Fruit fly (Drosophila melanogaster): ENCODE measurements around the gene Ncoa6.

Ncoa6 gene

dm6 chr2L:5326414-5327265 lies at the start of gene Ncoa6, which contains the start of gene cype:
TSS of gene Ncoa6 (minus strand) at chr2L:5326683.
TSS of gene cype (plus strand) at chr2L:5327227.
- no peak for TF ChIP-seq Dll (optimal IDR thresholded peaks at IDR 0.05)
- TF ChIP-seq psq (optimal IDR thresholded peaks at IDR 0.05): no peak
- TF ChIP-seq pan (optimal IDR thresholded peaks at IDR 0.05): no peak
- no peak for TF ChIP-seq EcR (GFP tag; optimal IDR thresholded peaks at IDR 0.05)

dm6 chr2L:5374989-5375388 lies 48.5 kb upstream of the Ncoa6 start:
- no peak for TF ChIP-seq EcR (GFP tag; optimal IDR thresholded peaks at IDR 0.05)

- no peak for TF ChIP-seq CG8478 (optimal IDR thresholded peaks at IDR 0.05)
- no peak for TF ChIP-seq psq (optimal IDR thresholded peaks at IDR 0.05)
- TF ChIP-seq EcR (GFP tag; optimal IDR thresholded peaks at IDR 0.05): no peak
- no peak for TF ChIP-seq Dll (optimal IDR thresholded peaks at IDR 0.05)
- TF ChIP-seq pan (optimal IDR thresholded peaks at IDR 0.05): no peak
- TF ChIP-seq usp (GFP tag; optimal IDR thresholded peaks at IDR 0.05): no peak
Measured at dm6 chr2L:5374216-5374615, 47.7 kb upstream of the Ncoa6 start.

DNA sequence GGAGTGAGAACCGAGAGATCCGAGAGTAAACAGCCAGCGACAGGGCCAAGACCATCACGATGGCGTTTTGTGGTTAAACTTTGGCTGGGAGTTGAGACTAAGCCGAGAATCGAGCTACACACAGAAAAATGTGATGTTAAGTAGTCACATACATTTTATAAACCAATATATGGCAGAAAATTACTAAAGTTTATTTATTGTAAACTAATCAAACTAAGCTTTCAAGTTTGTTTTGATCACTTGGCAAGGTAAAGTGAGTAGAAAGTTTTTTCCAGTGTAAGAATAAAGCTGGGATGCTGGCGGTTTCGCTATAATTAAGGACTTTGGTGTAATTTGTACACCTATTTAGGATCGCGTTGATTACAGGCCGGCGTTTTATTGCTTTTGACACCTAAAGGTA lies 46.1 kb upstream of the Ncoa6 start:
- no peak for TF ChIP-seq usp (GFP tag; optimal IDR thresholded peaks at IDR 0.05)
- no peak for TF ChIP-seq psq (optimal IDR thresholded peaks at IDR 0.05)
- no peak for TF ChIP-seq EcR (GFP tag; optimal IDR thresholded peaks at IDR 0.05)
- TF ChIP-seq Dll (optimal IDR thresholded peaks at IDR 0.05): no peak
- TF ChIP-seq CG8478 (optimal IDR thresholded peaks at IDR 0.05): no peak
- TF ChIP-seq pan (optimal IDR thresholded peaks at IDR 0.05): no peak

DNA sequence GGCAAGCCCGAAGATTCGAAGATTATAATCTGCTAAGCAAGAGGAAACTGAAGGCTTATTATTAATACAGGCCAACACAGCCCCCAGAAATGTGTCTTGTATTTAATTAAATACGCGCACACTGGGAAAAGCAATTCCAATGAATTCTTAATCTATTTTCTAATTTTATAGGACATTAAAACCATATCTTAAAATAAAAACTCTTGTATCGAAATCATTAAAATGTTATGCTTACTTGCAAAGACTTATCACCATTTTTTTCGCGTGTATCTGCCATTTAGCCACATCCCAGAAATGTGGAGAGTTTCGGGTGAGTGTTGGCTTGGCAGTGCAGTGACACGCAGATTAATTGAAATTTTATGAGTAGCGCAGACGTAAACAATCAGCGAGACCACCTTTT lies 41.5 kb upstream of the Ncoa6 start:
- TF ChIP-seq CG8478 (optimal IDR thresholded peaks at IDR 0.05) (no peak), pan (optimal IDR thresholded peaks at IDR 0.05) (no peak), EcR (GFP tag; optimal IDR thresholded peaks at IDR 0.05) (no peak), usp (GFP tag; optimal IDR thresholded peaks at IDR 0.05) (no peak), psq (optimal IDR thresholded peaks at IDR 0.05) (no peak)

DNA sequence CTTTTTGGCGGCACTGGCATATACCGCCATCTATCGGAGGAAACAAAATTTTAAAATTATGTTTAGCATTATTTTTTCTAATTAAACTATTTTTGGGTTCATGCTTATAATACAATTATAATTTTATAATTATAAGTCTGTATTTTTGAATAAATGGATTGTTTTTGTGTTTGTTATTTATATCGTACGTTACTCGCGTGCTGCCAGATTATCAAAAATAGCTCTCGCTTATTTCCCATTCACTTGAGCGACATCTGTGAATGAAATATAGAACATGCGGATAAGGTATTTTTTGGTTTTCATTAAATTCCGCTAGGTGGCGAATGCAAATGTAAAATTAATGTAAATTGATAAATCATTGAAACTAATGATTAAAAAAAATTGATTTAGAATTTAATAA lies 39.4 kb upstream of the Ncoa6 start:
- TF ChIP-seq Dll (optimal IDR thresholded peaks at IDR 0.05): no peak
- TF ChIP-seq CG8478 (optimal IDR thresholded peaks at IDR 0.05): no peak
- TF ChIP-seq psq (optimal IDR thresholded peaks at IDR 0.05): no peak
- no peak for TF ChIP-seq pan (optimal IDR thresholded peaks at IDR 0.05)
- TF ChIP-seq EcR (GFP tag; optimal IDR thresholded peaks at IDR 0.05): no peak
- TF ChIP-seq usp (GFP tag; optimal IDR thresholded peaks at IDR 0.05): no peak

DNA sequence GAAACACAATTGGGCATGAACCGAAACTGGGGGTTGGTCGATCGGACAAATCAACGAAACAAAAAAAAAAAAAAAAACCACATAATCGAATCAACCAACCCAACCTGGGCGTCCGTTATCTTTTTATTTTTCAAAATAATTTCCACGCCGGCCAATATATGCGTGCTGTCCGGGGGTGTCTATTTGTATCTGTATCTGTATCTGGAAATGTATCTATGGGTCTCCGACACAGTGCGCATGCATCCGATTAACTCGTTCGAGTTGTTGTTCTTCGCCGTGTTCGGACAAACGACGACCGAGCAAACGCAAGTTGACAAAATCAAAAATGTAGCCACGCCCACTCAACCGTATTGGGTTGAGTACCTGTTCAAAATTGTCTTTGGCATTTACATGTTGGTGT lies 35.9 kb upstream of the Ncoa6 start:
- no peak for TF ChIP-seq pan (optimal IDR thresholded peaks at IDR 0.05)

DNA sequence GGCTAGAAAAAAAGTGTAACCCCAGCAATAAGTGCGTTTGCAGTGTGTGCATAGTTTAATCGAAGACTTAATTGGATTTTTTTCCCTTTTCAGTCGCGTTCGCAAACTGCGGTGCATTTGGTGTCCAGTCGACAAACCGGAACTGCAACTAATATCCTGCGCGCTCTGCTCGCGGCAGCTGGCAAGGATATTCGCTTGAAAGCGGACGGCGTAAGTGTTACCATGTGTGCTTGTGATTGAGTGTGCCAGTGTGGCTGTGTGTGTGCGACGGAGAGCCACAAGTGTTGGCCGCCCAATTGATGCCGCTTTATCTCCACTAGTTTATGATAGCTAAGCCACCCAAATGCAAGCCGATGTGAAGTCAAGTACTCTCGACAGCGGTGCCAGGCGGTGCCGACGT lies 27.0 kb upstream of the Ncoa6 start:
- no peak for TF ChIP-seq psq (optimal IDR thresholded peaks at IDR 0.05)
- no peak for TF ChIP-seq usp (GFP tag; optimal IDR thresholded peaks at IDR 0.05)
- no peak for TF ChIP-seq Dll (optimal IDR thresholded peaks at IDR 0.05)
- TF ChIP-seq CG8478 (optimal IDR thresholded peaks at IDR 0.05): no peak
- TF ChIP-seq EcR (GFP tag; optimal IDR thresholded peaks at IDR 0.05): no peak
- no peak for TF ChIP-seq pan (optimal IDR thresholded peaks at IDR 0.05)

dm6 chr2L:5348591-5348990 lies 22.1 kb upstream of the Ncoa6 start:
- TF ChIP-seq CG8478 (optimal IDR thresholded peaks at IDR 0.05) (no peak), EcR (GFP tag; optimal IDR thresholded peaks at IDR 0.05) (no peak), usp (GFP tag; optimal IDR thresholded peaks at IDR 0.05) (no peak), psq (optimal IDR thresholded peaks at IDR 0.05) (no peak), Dll (optimal IDR thresholded peaks at IDR 0.05) (no peak), pan (optimal IDR thresholded peaks at IDR 0.05) (no peak)

DNA sequence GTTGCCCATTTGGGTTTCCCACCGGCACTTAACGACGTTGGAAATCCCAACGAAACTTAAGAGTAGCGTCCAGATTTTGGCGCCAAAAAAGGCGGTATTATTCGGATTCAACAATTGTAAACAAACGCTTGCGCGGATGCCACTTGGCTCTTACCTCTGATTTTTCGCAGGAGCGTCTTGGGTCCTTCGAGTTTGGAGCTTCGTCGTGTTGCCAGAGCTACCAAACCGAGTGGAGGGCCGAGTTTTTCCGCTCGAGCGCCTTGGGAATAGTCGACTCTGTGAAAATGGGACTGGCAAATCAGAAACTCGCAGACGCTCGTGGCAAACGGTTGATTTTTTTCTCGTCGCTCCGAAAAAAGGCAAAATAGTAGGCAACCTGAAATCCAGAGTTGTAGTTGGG lies 19.4 kb upstream of the Ncoa6 start, which contains the start of gene nompC:
nompC (plus strand) TSS at position 301 of the 400 bp plus-strand sequence.
- TF ChIP-seq EcR (GFP tag; optimal IDR thresholded peaks at IDR 0.05): no peak

dm6 chr2L:5342119-5342817 lies 15.8 kb upstream of the Ncoa6 start, which contains the start of gene Acsf2:
TSS of gene Acsf2 (minus strand) at chr2L:5342234.
- TF ChIP-seq Dll (optimal IDR thresholded peaks at IDR 0.05) (no peak), pan (optimal IDR thresholded peaks at IDR 0.05) (no peak), EcR (GFP tag; optimal IDR thresholded peaks at IDR 0.05) (no peak)

DNA sequence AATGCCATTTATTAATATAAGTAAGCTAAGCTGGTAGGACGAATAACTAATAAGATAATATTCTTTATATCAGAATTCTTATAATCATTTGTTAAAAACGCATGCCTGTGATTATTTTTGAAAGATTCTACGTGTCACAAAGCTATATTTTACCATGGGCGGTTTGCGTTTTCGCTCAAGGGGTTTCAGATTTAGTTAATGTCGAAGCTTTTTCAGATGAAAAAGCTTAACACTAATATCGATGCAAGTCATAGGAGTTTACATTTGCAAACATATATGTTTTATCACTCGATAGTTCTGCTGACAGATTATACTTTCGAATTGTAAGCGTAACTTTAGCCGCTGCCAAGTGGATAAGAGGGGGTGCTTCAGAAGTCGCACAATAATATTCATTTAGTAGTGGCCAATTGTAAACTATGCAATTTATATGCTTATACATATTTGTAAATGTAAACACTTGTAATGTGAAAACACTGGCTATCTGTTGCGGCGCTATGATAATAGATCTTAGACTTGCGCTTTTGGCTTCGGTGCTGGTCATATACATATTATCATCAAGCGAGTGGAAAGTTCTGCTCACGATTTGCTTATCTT lies 14.6 kb upstream of the Ncoa6 start:
- TF ChIP-seq CG8478 (optimal IDR thresholded peaks at IDR 0.05) (no peak), psq (optimal IDR thresholded peaks at IDR 0.05) (no peak), Dll (optimal IDR thresholded peaks at IDR 0.05) (no peak), EcR (GFP tag; optimal IDR thresholded peaks at IDR 0.05) (no peak), pan (optimal IDR thresholded peaks at IDR 0.05) (no peak), usp (GFP tag; optimal IDR thresholded peaks at IDR 0.05) (no peak)

DNA sequence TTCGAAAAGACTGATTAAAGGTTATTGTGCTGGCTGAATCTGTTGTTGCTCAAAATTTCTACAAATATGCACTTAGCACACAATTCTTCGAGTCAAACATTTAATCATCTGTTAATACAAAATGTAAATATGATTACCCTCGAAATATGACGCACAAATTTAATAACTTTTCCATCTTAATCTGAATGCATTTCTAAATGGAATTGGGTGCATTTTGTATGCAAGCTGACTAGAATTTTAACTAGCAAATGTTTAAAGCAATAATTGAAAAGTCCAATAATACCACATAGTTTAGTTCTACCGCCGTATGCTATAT lies 12.2 kb upstream of the Ncoa6 start:
- no peak for TF ChIP-seq usp (GFP tag; optimal IDR thresholded peaks at IDR 0.05)
- no peak for TF ChIP-seq CG8478 (optimal IDR thresholded peaks at IDR 0.05)
- TF ChIP-seq pan (optimal IDR thresholded peaks at IDR 0.05): no peak
- TF ChIP-seq EcR (GFP tag; optimal IDR thresholded peaks at IDR 0.05): no peak
- TF ChIP-seq Dll (optimal IDR thresholded peaks at IDR 0.05): no peak
- TF ChIP-seq psq (optimal IDR thresholded peaks at IDR 0.05): no peak
